Fruit fly (Drosophila melanogaster): ENCODE measurements around the gene Cog4.

DNA sequence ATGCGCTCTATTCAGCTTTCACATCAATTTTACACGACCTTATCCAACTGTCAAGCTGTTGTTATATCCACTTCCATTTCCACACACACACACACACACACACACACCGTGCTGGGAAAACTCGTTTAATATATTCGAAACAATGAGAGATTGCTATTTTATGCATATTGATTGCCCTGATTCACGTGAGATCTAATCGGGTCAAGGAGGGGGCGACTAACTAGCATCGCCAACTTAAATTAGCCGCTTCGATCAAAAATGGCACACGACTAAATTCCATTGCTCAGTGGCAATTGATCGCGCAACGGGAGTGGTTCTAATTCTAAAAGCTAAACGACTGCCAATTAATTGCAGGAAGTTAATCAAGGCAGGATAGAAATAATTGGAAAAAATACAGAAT, 45.6 kb upstream of the Cog4 start, which contains the start of gene CG18302:
- TF ChIP-seq Sin3A (optimal IDR thresholded peaks at IDR 0.05) (no peak), Myc (optimal IDR thresholded peaks at IDR 0.05) (no peak), h (optimal IDR thresholded peaks at IDR 0.05) (no peak), psq (optimal IDR thresholded peaks at IDR 0.05) (no peak)
